Worm (Caenorhabditis elegans) whole organism, midembryonic: ENCODE results near the gene sor-1.

Experiments used
- med-1 ChIP-seq: sonication (generic microtip); optimal IDR thresholded peaks from 2 replicates; lab custom pipeline; 2017; ENCODE audit warnings: missing genetic modification characterization, mild to moderate bottlenecking, missing compliant biosample characterization, antibody characterized with exemption, missing genetic modification reagents; ENCODE audit not compliant: insufficient read depth
- tab-1 ChIP-seq: fragments of 200-800 bp; sonication (Bioruptor generic); IDR thresholded peaks from 2 replicates; pipeline ENCODE4 v1.3.6; 2022; ENCODE audit warnings: missing genetic modification characterization, missing compliant biosample characterization

DNA sequence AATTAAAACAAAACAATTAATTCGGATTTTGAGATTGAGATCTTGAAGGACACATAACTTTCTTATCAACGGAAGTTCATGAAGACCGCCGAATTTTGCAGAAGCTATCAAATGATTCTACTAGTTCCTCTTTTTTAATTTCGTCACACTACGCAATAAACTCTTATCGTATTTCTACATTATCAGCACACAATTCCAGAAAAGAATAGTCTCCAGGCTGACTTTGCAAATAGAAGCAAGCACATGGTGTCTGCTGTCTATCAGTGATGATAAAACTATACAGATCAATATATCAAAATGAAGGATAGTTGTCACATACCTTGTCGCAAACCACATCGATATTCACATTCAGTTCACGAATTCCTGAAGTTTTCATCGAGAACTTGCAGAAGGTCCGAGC is 17.5 kb upstream of the sor-1 start:
- TF ChIP-seq med-1 (GFP tag; lab: Kevin White, UChicago): no peak
- TF ChIP-seq tab-1: no peak
